Worm (Caenorhabditis elegans): ENCODE results near the gene F08A7.1.

The F08A7.1 gene

ce11 chrIV:17407491-17407890, 32.9 kb upstream of the F08A7.1 start, which contains the start of gene T02D1.9:
T02D1.9 (minus strand) TSS chrIV:17407591.
- TF ChIP-seq pha-4 (tag; optimal IDR thresholded peaks at IDR 0.05), result no peak
- no peak for TF ChIP-seq nhr-76 (tag; optimal IDR thresholded peaks at IDR 0.05)
- TF ChIP-seq lin-13 (tag; optimal IDR thresholded peaks at IDR 0.05), result no peak
- no peak for TF ChIP-seq bed-3 (GFP tag; optimal IDR thresholded peaks at IDR 0.05)
- no peak for TF ChIP-seq mep-1 (tag; optimal IDR thresholded peaks at IDR 0.05)
- no peak for TF ChIP-seq nhr-12 (tag; optimal IDR thresholded peaks at IDR 0.05)
- no peak for TF ChIP-seq unc-62 (GFP tag; optimal IDR thresholded peaks at IDR 0.05)
- TF ChIP-seq lsy-2 (tag; optimal IDR thresholded peaks at IDR 0.05), result no peak
- TF ChIP-seq blmp-1 (tag; optimal IDR thresholded peaks at IDR 0.05), result no peak
- TF ChIP-seq sptf-1 (tag; optimal IDR thresholded peaks at IDR 0.05), result no peak
- no peak for TF ChIP-seq mab-5 (tag; optimal IDR thresholded peaks at IDR 0.05)
- TF ChIP-seq ces-1 (GFP tag; optimal IDR thresholded peaks at IDR 0.05), result no peak
- TF ChIP-seq snpc-4 (tag; optimal IDR thresholded peaks at IDR 0.05), result no peak
- no peak for TF ChIP-seq lin-32 (GFP tag; optimal IDR thresholded peaks at IDR 0.05)
- TF ChIP-seq zip-8 (tag; optimal IDR thresholded peaks at IDR 0.05), result no peak
- no peak for TF ChIP-seq drap-1 (GFP tag; optimal IDR thresholded peaks at IDR 0.05)
- TF ChIP-seq elt-1 (tag; optimal IDR thresholded peaks at IDR 0.05; ENCODE audit: borderline replicate concordance, insufficient read depth), result no peak
- no peak for TF ChIP-seq M03D4.4 (tag; optimal IDR thresholded peaks at IDR 0.05)
- no peak for TF ChIP-seq sem-2 (GFP tag; optimal IDR thresholded peaks at IDR 0.05)
- TF ChIP-seq ham-2 (GFP tag; optimal IDR thresholded peaks at IDR 0.05), result no peak

- TF ChIP-seq unc-39 (tag; optimal IDR thresholded peaks at IDR 0.05) (no peak), ceh-83 (GFP tag; optimal IDR thresholded peaks at IDR 0.05) (no peak), nhr-237 (tag; optimal IDR thresholded peaks at IDR 0.05) (no peak), unc-120 (tag; optimal IDR thresholded peaks at IDR 0.05; ENCODE audit: poor library complexity, severe bottlenecking) (no peak), elt-1 (tag; optimal IDR thresholded peaks at IDR 0.05; ENCODE audit: borderline replicate concordance, insufficient read depth) (no peak), hlh-1 (tag; optimal IDR thresholded peaks at IDR 0.05) (no peak), mls-2 (tag; optimal IDR thresholded peaks at IDR 0.05) (no peak), snpc-4 (tag; optimal IDR thresholded peaks at IDR 0.05) (no peak), mep-1 (tag; optimal IDR thresholded peaks at IDR 0.05) (no peak), mab-5 (tag; optimal IDR thresholded peaks at IDR 0.05) (no peak), drap-1 (GFP tag; optimal IDR thresholded peaks at IDR 0.05) (no peak), tbx-8 (GFP tag; optimal IDR thresholded peaks at IDR 0.05) (no peak)
These were observed 27.1 kb upstream of the F08A7.1 start for ce11 chrIV:17413343-17413742.

- no peak for TF ChIP-seq unc-120 (tag; optimal IDR thresholded peaks at IDR 0.05; ENCODE audit: poor library complexity, severe bottlenecking)
- TF ChIP-seq sptf-1 (tag; optimal IDR thresholded peaks at IDR 0.05), result no peak
- TF ChIP-seq cnd-1 (tag; optimal IDR thresholded peaks at IDR 0.05), result no peak
These were observed 22.7 kb upstream of the F08A7.1 start, which contains the start of gene npr-26 for ce11 chrIV:17417723-17418122. npr-26 (minus strand) TSS chrIV:17417823.

DNA sequence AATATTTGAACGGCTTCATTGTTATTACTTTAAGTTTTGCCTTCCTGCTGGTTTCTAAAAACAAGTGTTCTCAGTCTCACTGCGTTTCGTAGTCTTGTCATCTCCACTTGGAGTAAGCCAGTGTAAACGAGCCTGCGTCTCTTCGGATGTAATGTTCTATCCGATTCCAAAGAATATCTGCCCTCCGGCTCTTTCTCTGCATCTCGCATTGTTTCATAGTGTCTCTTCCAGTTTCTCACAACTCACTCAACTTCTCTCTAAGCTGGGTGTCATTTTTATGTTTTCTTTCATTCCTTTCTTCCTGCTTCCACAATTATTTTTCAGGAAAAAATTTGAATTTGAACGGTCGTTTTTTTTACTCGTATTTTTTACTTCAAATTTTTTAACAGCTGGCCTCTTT, 13.4 kb upstream of the F08A7.1 start:
- no peak for TF ChIP-seq bed-3 (GFP tag; optimal IDR thresholded peaks at IDR 0.05)
- TF ChIP-seq ces-1 (GFP tag; optimal IDR thresholded peaks at IDR 0.05), result peak; percentile 17

DNA sequence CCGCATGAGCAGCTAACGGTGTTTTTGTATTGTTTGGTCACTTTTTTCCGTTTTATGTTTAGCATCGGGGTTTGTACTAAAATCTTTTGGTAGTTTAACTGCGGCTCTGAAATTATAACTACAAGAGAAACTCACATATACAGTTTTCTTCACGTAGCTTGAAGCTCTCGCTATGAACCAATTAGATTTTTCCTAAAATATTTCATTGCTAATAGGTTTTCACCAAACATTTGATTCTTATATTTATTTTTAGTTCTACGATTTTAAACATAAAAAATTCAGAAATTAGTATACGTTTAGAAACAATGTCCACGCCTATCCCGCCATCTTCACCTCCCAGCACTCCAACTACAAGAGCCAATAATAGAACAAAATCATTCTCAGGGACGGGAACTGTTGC, 13.0 kb upstream of the F08A7.1 start, which contains the start of gene C06A12.3:
Gene C06A12.3, plus strand, starts transcription at position 301 of the 400 bp plus-strand sequence.
- TF ChIP-seq pha-4 (tag; optimal IDR thresholded peaks at IDR 0.05), result no peak
- no peak for TF ChIP-seq ceh-39 (tag; optimal IDR thresholded peaks at IDR 0.05)
- TF ChIP-seq nhr-28 (tag; optimal IDR thresholded peaks at IDR 0.05), result no peak
- no peak for TF ChIP-seq nhr-2 (tag; optimal IDR thresholded peaks at IDR 0.05)
- TF ChIP-seq nhr-237 (tag; optimal IDR thresholded peaks at IDR 0.05), result no peak

ce11 chrIV:17431287-17431686, 9.1 kb upstream of the F08A7.1 start, which contains the start of gene lact-6:
lact-6 (minus strand) TSS chrIV:17431387.
- no peak for TF ChIP-seq unc-120 (tag; optimal IDR thresholded peaks at IDR 0.05; ENCODE audit: poor library complexity, severe bottlenecking)
- TF ChIP-seq ham-2 (GFP tag; optimal IDR thresholded peaks at IDR 0.05), result no peak
- TF ChIP-seq elt-3 (tag; optimal IDR thresholded peaks at IDR 0.05), result no peak
- TF ChIP-seq blmp-1 (tag; optimal IDR thresholded peaks at IDR 0.05), result no peak
- TF ChIP-seq drap-1 (GFP tag; optimal IDR thresholded peaks at IDR 0.05), result no peak
- no peak for TF ChIP-seq ceh-43 (GFP tag; optimal IDR thresholded peaks at IDR 0.05)
- TF ChIP-seq snpc-4 (tag; optimal IDR thresholded peaks at IDR 0.05), result no peak
- no peak for TF ChIP-seq zip-8 (tag; optimal IDR thresholded peaks at IDR 0.05)
- TF ChIP-seq flh-1 (GFP tag; optimal IDR thresholded peaks at IDR 0.05), result no peak
- no peak for TF ChIP-seq hlh-1 (tag; optimal IDR thresholded peaks at IDR 0.05)
- TF ChIP-seq M03D4.4 (tag; optimal IDR thresholded peaks at IDR 0.05), result no peak
- no peak for TF ChIP-seq pha-4 (tag; optimal IDR thresholded peaks at IDR 0.05)
- no peak for TF ChIP-seq sptf-1 (tag; optimal IDR thresholded peaks at IDR 0.05)
- TF ChIP-seq mls-2 (tag; optimal IDR thresholded peaks at IDR 0.05), result no peak
- no peak for TF ChIP-seq unc-39 (tag; optimal IDR thresholded peaks at IDR 0.05)
- TF ChIP-seq tbx-8 (GFP tag; optimal IDR thresholded peaks at IDR 0.05), result no peak
